Fruit fly (Drosophila melanogaster) whole organism, wandering third instar larva: ENCODE data around the gene aru.

Experiments used
- CrebA ChIP-seq: fragments of 200-800 bp; sonication (Bioruptor generic); optimal IDR thresholded peaks from 2 replicates; lab custom pipeline; 2016; ENCODE audit warnings: missing biosample characterization, mild to moderate bottlenecking, missing genetic modification characterization, borderline replicate concordance
- OdsH ChIP-seq: fragments of 200-800 bp; sonication (Bioruptor generic); optimal IDR thresholded peaks from 2 replicates; lab custom pipeline; 2016; ENCODE audit warnings: missing biosample characterization, mild to moderate bottlenecking, missing genetic modification characterization
- br ChIP-seq: fragments of 200-800 bp; sonication (Bioruptor generic); optimal IDR thresholded peaks from 2 replicates; lab custom pipeline; 2016; ENCODE audit warnings: missing biosample characterization, missing genetic modification characterization
- brk ChIP-seq: fragments of 200-800 bp; sonication (Bioruptor generic); optimal IDR thresholded peaks from 2 replicates; lab custom pipeline; 2016; ENCODE audit warnings: missing biosample characterization, mild to moderate bottlenecking, missing genetic modification characterization
- ey ChIP-seq: fragments of 200-800 bp; sonication (Bioruptor generic); optimal IDR thresholded peaks from 2 replicates; lab custom pipeline; 2016; ENCODE audit warnings: missing biosample characterization, missing genetic modification characterization
- pan ChIP-seq: fragments of >200 bp; optimal IDR thresholded peaks from 2 replicates; lab custom pipeline; 2017

dm6 chr2L:869497-870040, 1.4 kb upstream of the aru start, which contains the start of gene dbe:
- TF ChIP-seq br (GFP tag; lab: Kevin White, UChicago) (no peak), OdsH (no peak), pan (lab: Kevin White, UChicago) (no peak), ey (GFP tag; lab: Kevin White, UChicago) (no peak), CrebA (GFP tag; lab: Kevin White, UChicago) (no peak), brk (GFP tag; lab: Kevin White, UChicago) (no peak)
